ENCODE assay signal across 1 worm cellular context in genomic region chrX:13221357-13221756, ce11.
TF ChIP-seq lines count a peak whose summit lies in the region.

asp-4 (minus strand) TSS chrX:13221462.

TF ChIP-seq in whole organism, L4 larva, 104 proteins besides CTCF, POLR2A, EP300 and RAD21 (continued from another document):
- TF ChIP-seq Y48G9A.11 (GFP tag; IDR thresholded peaks at IDR 0.05; lab: Robert Waterston, UW) (no peak), ceh-44 (GFP tag; IDR thresholded peaks at IDR 0.05; lab: Robert Waterston, UW) (no peak), nhr-76 (tag; optimal IDR thresholded peaks at IDR 0.05; lab: Kevin White, UChicago) (no peak), T20F7.1 (GFP tag; optimal IDR thresholded peaks at IDR 0.05; lab: Kevin White, UChicago) (no peak)
